Worm (Caenorhabditis elegans) whole organism, mixed stage, embryonic: ENCODE results near the gene ifta-1.

Experiments used
- bed-3 ChIP-seq: fragments of 200-800 bp; sonication (Bioruptor generic); optimal IDR thresholded peaks from 3 replicates; lab custom pipeline; 2018; ENCODE audit warnings: mild to moderate bottlenecking, missing genetic modification characterization, moderate library complexity, missing compliant biosample characterization
- blmp-1 ChIP-seq: fragments of 150-350 bp; optimal IDR thresholded peaks from 2 replicates; lab custom pipeline; 2014; ENCODE audit warnings: missing biosample characterization, missing genetic modification characterization
- ceh-39 ChIP-seq: fragments of 150-350 bp; optimal IDR thresholded peaks from 2 replicates; lab custom pipeline; 2014; ENCODE audit warnings: missing biosample characterization, missing genetic modification characterization
- drap-1 ChIP-seq: fragments of 200-800 bp; sonication (Bioruptor generic); optimal IDR thresholded peaks from 3 replicates; lab custom pipeline; 2018; ENCODE audit warnings: mild to moderate bottlenecking, missing genetic modification characterization, missing compliant biosample characterization
- elt-1 ChIP-seq: sonication (generic microtip); optimal IDR thresholded peaks from 2 replicates; lab custom pipeline; 2017; ENCODE audit warnings: missing genetic modification characterization, mild to moderate bottlenecking, missing compliant biosample characterization, antibody characterized with exemption, moderate library complexity, borderline replicate concordance; ENCODE audit not compliant: insufficient read depth
- hlh-1 ChIP-seq: fragments of 150-350 bp; optimal IDR thresholded peaks from 2 replicates; lab custom pipeline; 2014; ENCODE audit warnings: missing biosample characterization, missing genetic modification reagents, missing genetic modification characterization
- mab-5 ChIP-seq: fragments of 150-350 bp; optimal IDR thresholded peaks from 2 replicates; lab custom pipeline; 2014; ENCODE audit warnings: missing biosample characterization, missing genetic modification characterization
- nhr-12 ChIP-seq: fragments of 150-350 bp; optimal IDR thresholded peaks from 2 replicates; lab custom pipeline; 2014; ENCODE audit warnings: missing biosample characterization, missing genetic modification characterization
- nhr-237 ChIP-seq: fragments of 150-350 bp; optimal IDR thresholded peaks from 2 replicates; lab custom pipeline; 2014; ENCODE audit warnings: missing biosample characterization, missing genetic modification characterization
- pha-4 ChIP-seq: fragments of 150-350 bp; optimal IDR thresholded peaks from 2 replicates; lab custom pipeline; 2018; ENCODE audit warnings: missing biosample characterization, missing genetic modification reagents, missing genetic modification characterization
- unc-62 ChIP-seq: fragments of 150-350 bp; optimal IDR thresholded peaks from 2 replicates; lab custom pipeline; 2014; ENCODE audit warnings: missing biosample characterization, missing genetic modification reagents, missing genetic modification characterization
- ztf-11 ChIP-seq: fragments of 150-350 bp; optimal IDR thresholded peaks from 2 replicates; lab custom pipeline; 2014; ENCODE audit warnings: missing biosample characterization, missing genetic modification characterization

- TF ChIP-seq nhr-12 (tag; lab: Kevin White, UChicago), result no peak
- TF ChIP-seq drap-1 (GFP tag; lab: Kevin White, UChicago), result no peak
- TF ChIP-seq unc-62 (GFP tag; lab: Kevin White, UChicago), result no peak
- no peak for TF ChIP-seq bed-3
- TF ChIP-seq hlh-1 (tag; lab: Kevin White, UChicago), result no peak
- no peak for TF ChIP-seq nhr-237 (tag; lab: Kevin White, UChicago)
- no peak for TF ChIP-seq mab-5 (tag; lab: Kevin White, UChicago)
- no peak for TF ChIP-seq ceh-39 (tag; lab: Kevin White, UChicago)
- no peak for TF ChIP-seq ztf-11 (tag; lab: Kevin White, UChicago)
- no peak for TF ChIP-seq blmp-1 (tag; lab: Kevin White, UChicago)
- no peak for TF ChIP-seq elt-1
- TF ChIP-seq pha-4 (tag; lab: Kevin White, UChicago), result no peak
These were observed 33.0 kb downstream of the ifta-1 start for ce11 chrX:5519567-5519966.
